Fruit fly (Drosophila melanogaster) whole organism, pupa: ENCODE results near the gene Mgat4a.

ENCODE experiments used
- CG12605 ChIP-seq: fragments of 200-800 bp; sonication (Bioruptor generic); IDR thresholded peaks from 2 replicates; pipeline ENCODE4 v1.3.6; 2022; ENCODE audit warnings: missing biosample characterization, missing genetic modification characterization
- CG14655 ChIP-seq: fragments of 200-800 bp; sonication (Bioruptor generic); optimal IDR thresholded peaks from 3 replicates; lab custom pipeline; 2017; ENCODE audit warnings: mild to moderate bottlenecking, missing biosample characterization, missing genetic modification reagents, missing genetic modification characterization
- CG15710 ChIP-seq: fragments of 200-800 bp; sonication (Bioruptor generic); optimal IDR thresholded peaks from 2 replicates; lab custom pipeline; 2018; ENCODE audit warnings: missing biosample characterization, mild to moderate bottlenecking, missing genetic modification characterization, moderate library complexity
- CG32121 ChIP-seq: fragments of 200-800 bp; sonication (Bioruptor generic); IDR thresholded peaks from 2 replicates; pipeline ENCODE4 v1.3.6; 2022; ENCODE audit warnings: missing biosample characterization, missing genetic modification characterization
- CG4496 ChIP-seq: fragments of 200-800 bp; sonication (Bioruptor generic); IDR thresholded peaks from 3 replicates; pipeline ENCODE4 v1.3.6; 2022; ENCODE audit warnings: missing biosample characterization, missing genetic modification characterization
- CG9948 ChIP-seq: fragments of 200-800 bp; sonication (Bioruptor generic); optimal IDR thresholded peaks from 2 replicates; lab custom pipeline; 2018; ENCODE audit warnings: missing biosample characterization, mild to moderate bottlenecking, missing genetic modification characterization, moderate library complexity
- D1 ChIP-seq: fragments of 200-800 bp; sonication (Bioruptor generic); optimal IDR thresholded peaks from 2 replicates; lab custom pipeline; 2018; ENCODE audit warnings: missing biosample characterization, mild to moderate bottlenecking, missing genetic modification characterization, moderate library complexity
- EcR ChIP-seq: fragments of 200-800 bp; sonication (Bioruptor generic); optimal IDR thresholded peaks from 3 replicates; lab custom pipeline; 2019; ENCODE audit warnings: missing biosample characterization, missing genetic modification characterization, mild to moderate bottlenecking, moderate library complexity, missing genetic modification reagents
- Ets98B ChIP-seq: fragments of 200-800 bp; sonication (Bioruptor generic); IDR thresholded peaks from 2 replicates; pipeline ENCODE4 v1.3.6; 2022; ENCODE audit warnings: missing biosample characterization, missing genetic modification characterization
- Snoo ChIP-seq: fragments of 200-800 bp; sonication (Bioruptor generic); optimal IDR thresholded peaks from 3 replicates; lab custom pipeline; 2017; ENCODE audit warnings: missing biosample characterization, mild to moderate bottlenecking, missing genetic modification characterization, inconsistent platforms
- fd96Ca ChIP-seq: fragments of 200-800 bp; sonication (Bioruptor generic); IDR thresholded peaks from 3 replicates; pipeline ENCODE4 v1.3.6; 2022; ENCODE audit warnings: missing biosample characterization, missing genetic modification characterization

DNA sequence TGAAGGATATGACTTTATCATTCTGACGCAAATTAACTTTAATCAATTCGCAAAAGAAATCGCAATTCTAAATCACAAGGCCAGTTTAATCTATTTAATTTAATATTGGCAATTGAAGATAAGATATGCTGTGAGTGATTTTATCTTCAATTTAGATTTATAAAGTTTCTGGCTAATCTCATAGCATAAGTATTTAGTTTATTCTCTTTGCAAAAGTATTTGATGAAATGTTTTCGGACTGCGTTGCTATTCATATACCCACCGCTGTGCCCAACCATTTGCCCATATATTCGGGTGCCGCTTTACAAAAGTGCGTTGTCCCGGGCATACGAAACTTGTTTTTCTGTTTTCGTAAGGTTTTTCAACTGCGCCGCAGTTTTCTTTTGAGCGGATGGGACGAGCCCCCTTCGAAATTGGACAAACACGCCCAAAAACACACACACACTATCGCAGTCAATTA is 23.2 kb downstream of the Mgat4a start:
- peak; percentile 73 for TF ChIP-seq Snoo
- peak; percentile 82 for TF ChIP-seq CG9948 (tag; lab: Kevin White, UChicago)
- peak; percentile 78 for TF ChIP-seq CG15710 (tag; lab: Kevin White, UChicago)
- peak; percentile 78 for TF ChIP-seq CG32121 (GFP tag; lab: Robert Waterston, UW)
- peak; percentile 56 for TF ChIP-seq CG12605
- TF ChIP-seq fd96Ca (GFP tag; lab: Robert Waterston, UW): no peak
- peak; percentile 52 for TF ChIP-seq Ets98B (GFP tag; lab: Robert Waterston, UW)
- no peak for TF ChIP-seq EcR
- peak; percentile 91 for TF ChIP-seq CG14655 (GFP tag; lab: Kevin White, UChicago)
- peak; percentile 77 for TF ChIP-seq D1
- TF ChIP-seq CG4496 (GFP tag; lab: Robert Waterston, UW): no peak; the same call in 1 of the 3 replicates
